Fruit fly (Drosophila melanogaster) whole organism, embryonic: Measurements from ENCODE around the gene Wwox.

Experiments used
- Abd-B ChIP-seq: fragments of 200-800 bp; sonication (Bioruptor generic); optimal IDR thresholded peaks from 2 replicates; lab custom pipeline; 2018; ENCODE audit warnings: missing biosample characterization, mild to moderate bottlenecking, missing genetic modification characterization, moderate library complexity
- Aef1 ChIP-seq: fragments of 200-800 bp; sonication (Bioruptor generic); IDR thresholded peaks from 3 replicates; pipeline ENCODE4 v1.3.6; 2022; ENCODE audit warnings: missing biosample characterization, missing genetic modification characterization
- Atf6 ChIP-seq: fragments of 200-800 bp; sonication (Bioruptor generic); IDR thresholded peaks from 2 replicates; pipeline ENCODE4 v1.3.6; 2022; ENCODE audit warnings: missing biosample characterization, missing genetic modification characterization
- B-H2 ChIP-seq: fragments of 200-800 bp; sonication (Bioruptor generic); optimal IDR thresholded peaks from 2 replicates; lab custom pipeline; 2018; ENCODE audit warnings: missing biosample characterization, mild to moderate bottlenecking, missing genetic modification characterization
- Bteb2 ChIP-seq: fragments of 200-800 bp; sonication (Bioruptor generic); optimal IDR thresholded peaks from 2 replicates; lab custom pipeline; 2016; ENCODE audit warnings: missing biosample characterization, missing genetic modification characterization
- C15 ChIP-seq: fragments of 200-800 bp; sonication (Bioruptor generic); IDR thresholded peaks from 3 replicates; pipeline ENCODE4 v1.3.6; 2022; ENCODE audit warnings: missing biosample characterization, missing genetic modification characterization
- CG10366 ChIP-seq: fragments of 200-800 bp; sonication (Bioruptor generic); IDR thresholded peaks from 2 replicates; pipeline ENCODE4 v1.3.6; 2022; ENCODE audit warnings: missing biosample characterization, missing genetic modification characterization
- CG10654 ChIP-seq: fragments of 200-800 bp; sonication (Bioruptor generic); optimal IDR thresholded peaks from 2 replicates; lab custom pipeline; 2016; ENCODE audit warnings: missing biosample characterization, missing genetic modification characterization
- CG10979 ChIP-seq: fragments of 200-800 bp; sonication (Bioruptor generic); optimal IDR thresholded peaks from 2 replicates; lab custom pipeline; 2018; ENCODE audit warnings: missing biosample characterization, mild to moderate bottlenecking, missing genetic modification characterization, moderate library complexity
- CG11093 ChIP-seq: fragments of 200-800 bp; sonication (Bioruptor generic); IDR thresholded peaks from 3 replicates; pipeline ENCODE4 v1.3.6; 2022; ENCODE audit warnings: missing biosample characterization, missing genetic modification characterization
- CG13287 ChIP-seq: fragments of 200-800 bp; sonication (Bioruptor generic); IDR thresholded peaks from 2 replicates; pipeline ENCODE4 v1.3.6; 2022; ENCODE audit warnings: missing biosample characterization, missing genetic modification characterization; ENCODE audit not compliant: partially characterized antibody
- CG17186 ChIP-seq: fragments of 200-800 bp; sonication (Bioruptor generic); optimal IDR thresholded peaks from 3 replicates; lab custom pipeline; 2017; ENCODE audit warnings: missing biosample characterization, missing genetic modification reagents, missing genetic modification characterization
- CG18476 ChIP-seq: fragments of 200-800 bp; sonication (Bioruptor generic); optimal IDR thresholded peaks from 2 replicates; lab custom pipeline; 2016; ENCODE audit warnings: missing biosample characterization, mild to moderate bottlenecking, missing genetic modification characterization
- CG2199 ChIP-seq: fragments of 200-800 bp; sonication (Bioruptor generic); IDR thresholded peaks from 3 replicates; pipeline ENCODE4 v1.3.6; 2022; ENCODE audit warnings: missing biosample characterization, missing genetic modification characterization
- CG2712 ChIP-seq: fragments of 200-800 bp; optimal IDR thresholded peaks from 3 replicates; lab custom pipeline; 2019; ENCODE audit warnings: missing biosample characterization, mild to moderate bottlenecking, missing genetic modification characterization, moderate library complexity
- CG34376 ChIP-seq: fragments of 200-800 bp; sonication (Bioruptor generic); optimal IDR thresholded peaks from 2 replicates; lab custom pipeline; 2018; ENCODE audit warnings: missing biosample characterization, mild to moderate bottlenecking, missing genetic modification characterization
- CG7372 ChIP-seq: fragments of 200-800 bp; sonication (Bioruptor generic); IDR thresholded peaks from 2 replicates; pipeline ENCODE4 v1.3.6; 2022; ENCODE audit warnings: missing biosample characterization, missing genetic modification characterization
- CG8944 ChIP-seq: fragments of 200-800 bp; sonication (Bioruptor generic); optimal IDR thresholded peaks from 3 replicates; lab custom pipeline; 2016; ENCODE audit warnings: missing biosample characterization, missing genetic modification characterization
- CrebB ChIP-seq: fragments of 200-800 bp; sonication (Bioruptor generic); optimal IDR thresholded peaks from 3 replicates; lab custom pipeline; 2018; ENCODE audit warnings: missing biosample characterization, mild to moderate bottlenecking, missing genetic modification characterization
- ERR ChIP-seq: fragments of 200-800 bp; sonication (Bioruptor generic); optimal IDR thresholded peaks from 2 replicates; lab custom pipeline; 2016; ENCODE audit warnings: missing biosample characterization, missing genetic modification characterization
- GATAe ChIP-seq: fragments of 200-800 bp; sonication (Bioruptor generic); conservative IDR thresholded peaks from 2 replicates; pipeline ENCODE4 v1.3.6; 2022; ENCODE audit warnings: missing biosample characterization, missing genetic modification characterization
- Hr78 ChIP-seq, 2 experiments: fragments of 200-800 bp in 1 of 2; fragments of >200 bp in 1 of 2; sonication (Bioruptor generic) in 1 of 2; optimal IDR thresholded peaks; 2 replicates each; lab custom pipeline; 2017 to 2019; ENCODE audit warnings: missing biosample characterization in 2 of 2, missing genetic modification characterization in 2 of 2, mild to moderate bottlenecking in 1 of 2, moderate library complexity in 1 of 2
- Jarid2 ChIP-seq: fragments of 200-800 bp; sonication (Bioruptor generic); optimal IDR thresholded peaks from 3 replicates; lab custom pipeline; 2017; ENCODE audit warnings: mild to moderate bottlenecking, missing biosample characterization, missing genetic modification reagents, missing genetic modification characterization
- Max ChIP-seq: fragments of 200-800 bp; sonication (Bioruptor generic); optimal IDR thresholded peaks from 2 replicates; lab custom pipeline; 2016; ENCODE audit warnings: missing biosample characterization, mild to moderate bottlenecking, missing genetic modification characterization
- Mrtf ChIP-seq: fragments of 200-800 bp; sonication (Bioruptor generic); IDR thresholded peaks from 3 replicates; pipeline ENCODE4 v1.3.6; 2022; ENCODE audit warnings: missing biosample characterization, missing genetic modification characterization
- Ssrp ChIP-seq: fragments of 200-800 bp; sonication (Bioruptor generic); optimal IDR thresholded peaks from 2 replicates; lab custom pipeline; 2018; ENCODE audit warnings: missing biosample characterization, mild to moderate bottlenecking, missing genetic modification characterization, moderate library complexity
- chif ChIP-seq, 2 experiments: fragments of 200-800 bp; sonication (Bioruptor generic); optimal IDR thresholded peaks; 3 replicates each; lab custom pipeline; 2016; ENCODE audit warnings: missing biosample characterization in 2 of 2, missing genetic modification characterization in 2 of 2
- crc ChIP-seq: fragments of 200-800 bp; sonication (Bioruptor generic); optimal IDR thresholded peaks from 2 replicates; lab custom pipeline; 2016; ENCODE audit warnings: missing biosample characterization, missing genetic modification characterization
- fd64A ChIP-seq: fragments of 200-800 bp; sonication (Bioruptor generic); optimal IDR thresholded peaks from 3 replicates; lab custom pipeline; 2018; ENCODE audit warnings: missing biosample characterization, mild to moderate bottlenecking, missing genetic modification characterization
- grn ChIP-seq: fragments of 200-800 bp; sonication (Bioruptor generic); optimal IDR thresholded peaks from 3 replicates; lab custom pipeline; 2017; ENCODE audit warnings: missing biosample characterization, missing genetic modification characterization
- gt ChIP-seq: fragments of 200-800 bp; sonication (Bioruptor generic); IDR thresholded peaks from 2 replicates; pipeline ENCODE4 v1.3.6; 2022; ENCODE audit warnings: missing biosample characterization, missing genetic modification characterization
- jigr1 ChIP-seq: fragments of 200-800 bp; sonication (Bioruptor generic); IDR thresholded peaks from 3 replicates; pipeline ENCODE4 v1.3.6; 2022; ENCODE audit warnings: missing biosample characterization, missing genetic modification characterization
- lbe ChIP-seq: fragments of 200-800 bp; sonication (Bioruptor generic); optimal IDR thresholded peaks from 2 replicates; lab custom pipeline; 2016; ENCODE audit warnings: missing biosample characterization, mild to moderate bottlenecking, missing genetic modification characterization
- mirr ChIP-seq: fragments of 200-800 bp; sonication (Bioruptor generic); optimal IDR thresholded peaks from 3 replicates; lab custom pipeline; 2018; ENCODE audit warnings: missing biosample characterization, mild to moderate bottlenecking, missing genetic modification characterization
- onecut ChIP-seq: fragments of 200-800 bp; sonication (Bioruptor generic); IDR thresholded peaks from 2 replicates; pipeline ENCODE4 v1.3.6; 2022; ENCODE audit warnings: missing biosample characterization, missing genetic modification characterization
- pros ChIP-seq: fragments of 200-800 bp; sonication (Bioruptor generic); optimal IDR thresholded peaks from 3 replicates; lab custom pipeline; 2019; ENCODE audit warnings: missing biosample characterization, mild to moderate bottlenecking, missing genetic modification characterization, moderate library complexity
- sens ChIP-seq: fragments of 200-800 bp; sonication (Bioruptor generic); peaks from one replicate; lab custom pipeline; 2016; ENCODE audit warnings: missing biosample characterization, missing genetic modification characterization
- sim ChIP-seq: fragments of 200-800 bp; sonication (Bioruptor generic); IDR thresholded peaks from 2 replicates; pipeline ENCODE4 v1.3.6; 2022; ENCODE audit warnings: missing biosample characterization, missing genetic modification characterization
- sima ChIP-seq: fragments of 200-800 bp; sonication (Bioruptor generic); optimal IDR thresholded peaks from 2 replicates; lab custom pipeline; 2016; ENCODE audit warnings: missing biosample characterization, missing genetic modification characterization
- sqz ChIP-seq: fragments of 200-800 bp; sonication (Bioruptor generic); optimal IDR thresholded peaks from 3 replicates; lab custom pipeline; 2018; ENCODE audit warnings: missing biosample characterization, mild to moderate bottlenecking, missing genetic modification characterization
- tap ChIP-seq: fragments of 200-800 bp; optimal IDR thresholded peaks from 3 replicates; lab custom pipeline; 2019; ENCODE audit warnings: missing biosample characterization, mild to moderate bottlenecking, missing genetic modification characterization, moderate library complexity
- tin ChIP-seq: fragments of 200-800 bp; sonication (Bioruptor generic); optimal IDR thresholded peaks from 3 replicates; lab custom pipeline; 2016; ENCODE audit warnings: missing biosample characterization, missing genetic modification characterization

Gene Wwox

dm6 chr2L:7998080-7998457, 6.0 kb downstream of the Wwox start, which contains the start of gene CG7227 (continued):
- TF ChIP-seq CG10654 (GFP tag; lab: Kevin White, UChicago), result no peak
- no peak for TF ChIP-seq chif (GFP tag; optimal IDR thresholded peaks at IDR 0.05; lab: Kevin White, UChicago)
- TF ChIP-seq jigr1, result no peak
- no peak for TF ChIP-seq Jarid2 (GFP tag; lab: Kevin White, UChicago)
- 0 out of 2 replicates have a peak, but pooled peaks have one; percentile 11 for TF ChIP-seq GATAe
- peak; percentile 96 for TF ChIP-seq grn (GFP tag; lab: Kevin White, UChicago)
- no peak for TF ChIP-seq Mrtf (GFP tag; lab: Robert Waterston, UW)
- no peak for TF ChIP-seq Ssrp (tag; lab: Kevin White, UChicago)
- peak; percentile 7 for TF ChIP-seq sqz
- no peak for TF ChIP-seq gt
- no peak for TF ChIP-seq CG11093 (GFP tag; lab: Robert Waterston, UW)
- no peak for TF ChIP-seq sim (GFP tag; lab: Robert Waterston, UW)
- 0 out of 2 replicates have a peak, but pooled peaks have one; percentile 16 for TF ChIP-seq Atf6 (GFP tag; lab: Robert Waterston, UW)
- no peak for TF ChIP-seq crc (GFP tag; lab: Kevin White, UChicago)
- peak; percentile 8 for TF ChIP-seq tap (tag; lab: Kevin White, UChicago)
- no peak for TF ChIP-seq CG2712 (tag; lab: Kevin White, UChicago)
- TF ChIP-seq CG7372 (GFP tag; lab: Robert Waterston, UW), result no peak
- no peak for TF ChIP-seq Aef1 (GFP tag; lab: Robert Waterston, UW)
- no peak for TF ChIP-seq CG10366 (GFP tag; lab: Robert Waterston, UW)
- no peak for TF ChIP-seq sima (GFP tag; lab: Kevin White, UChicago)
- no peak for TF ChIP-seq C15 (GFP tag; lab: Robert Waterston, UW)
- no peak for TF ChIP-seq CG18476 (GFP tag; lab: Kevin White, UChicago)
- TF ChIP-seq Bteb2 (GFP tag; lab: Kevin White, UChicago), result no peak
- TF ChIP-seq lbe, result no peak
- TF ChIP-seq sens (GFP tag; lab: Kevin White, UChicago), result peak; percentile 55
- no peak for TF ChIP-seq CrebB
- peak; percentile 75 for TF ChIP-seq mirr (GFP tag; lab: Kevin White, UChicago)
- TF ChIP-seq pros (GFP tag; lab: Kevin White, UChicago), result peak; percentile 35
- TF ChIP-seq tin (GFP tag; lab: Kevin White, UChicago), result no peak
- TF ChIP-seq CG17186 (GFP tag; lab: Kevin White, UChicago), result no peak
- TF ChIP-seq CG8944, result no peak
- peak; percentile 78; the same call in 1 of the 3 replicates for TF ChIP-seq CG2199 (GFP tag; lab: Robert Waterston, UW)
- TF ChIP-seq Abd-B (GFP tag; lab: Kevin White, UChicago), result no peak
- TF ChIP-seq Max, result no peak
- TF ChIP-seq Hr78 (GFP tag; optimal IDR thresholded peaks at IDR 0.05; lab: Kevin White, UChicago), result peak in 1 of 2 experiments; percentile 98
- TF ChIP-seq fd64A, result peak; percentile 31
- TF ChIP-seq CG10979 (tag; lab: Kevin White, UChicago), result no peak
- 0 out of 2 replicates have a peak, but pooled peaks have one; percentile 1 for TF ChIP-seq onecut (GFP tag; lab: Robert Waterston, UW)
- no peak for TF ChIP-seq B-H2 (GFP tag; lab: Kevin White, UChicago)
- peak; percentile 71 for TF ChIP-seq CG34376 (GFP tag; lab: Kevin White, UChicago)
- TF ChIP-seq ERR (GFP tag; lab: Kevin White, UChicago), result no peak
- TF ChIP-seq CG13287 (GFP tag; lab: Robert Waterston, UW), result no peak
